Fruit fly (Drosophila melanogaster) whole organism, embryonic: Measurements from ENCODE around the gene Pgant35A.

Experiments
- CG10366 ChIP-seq: fragments of 200-800 bp; sonication (Bioruptor generic); IDR thresholded peaks from 2 replicates; pipeline ENCODE4 v1.3.6; 2022; ENCODE audit warnings: missing biosample characterization, missing genetic modification characterization
- CG1233 ChIP-seq: fragments of 200-800 bp; sonication (Bioruptor generic); optimal IDR thresholded peaks from 4 replicates; lab custom pipeline; 2018; ENCODE audit warnings: missing biosample characterization, mild to moderate bottlenecking, missing genetic modification characterization
- CG17802 ChIP-seq: fragments of 200-800 bp; sonication (Bioruptor generic); optimal IDR thresholded peaks from 2 replicates; lab custom pipeline; 2018; ENCODE audit warnings: missing biosample characterization, mild to moderate bottlenecking, missing genetic modification characterization, moderate library complexity
- CG2116 ChIP-seq: fragments of 200-800 bp; sonication (Bioruptor generic); optimal IDR thresholded peaks from 3 replicates; lab custom pipeline; 2018; ENCODE audit warnings: missing biosample characterization, mild to moderate bottlenecking, missing genetic modification characterization
- CG4328 ChIP-seq: fragments of 200-800 bp; sonication (Bioruptor generic); optimal IDR thresholded peaks from 3 replicates; lab custom pipeline; 2017; ENCODE audit warnings: missing biosample characterization, missing genetic modification reagents, missing genetic modification characterization
- CG4424 ChIP-seq: fragments of 200-800 bp; sonication (Bioruptor generic); optimal IDR thresholded peaks from 3 replicates; lab custom pipeline; 2016; ENCODE audit warnings: missing biosample characterization, missing genetic modification characterization
- Eip74EF ChIP-seq, 2 experiments: fragments of 200-800 bp in 1 of 2; fragments of >200 bp in 1 of 2; sonication (Bioruptor generic) in 1 of 2; optimal IDR thresholded peaks; 2 replicates each; lab custom pipeline; 2017 to 2019; ENCODE audit warnings: missing biosample characterization in 2 of 2, missing genetic modification characterization in 2 of 2, mild to moderate bottlenecking in 1 of 2, moderate library complexity in 1 of 2

DNA sequence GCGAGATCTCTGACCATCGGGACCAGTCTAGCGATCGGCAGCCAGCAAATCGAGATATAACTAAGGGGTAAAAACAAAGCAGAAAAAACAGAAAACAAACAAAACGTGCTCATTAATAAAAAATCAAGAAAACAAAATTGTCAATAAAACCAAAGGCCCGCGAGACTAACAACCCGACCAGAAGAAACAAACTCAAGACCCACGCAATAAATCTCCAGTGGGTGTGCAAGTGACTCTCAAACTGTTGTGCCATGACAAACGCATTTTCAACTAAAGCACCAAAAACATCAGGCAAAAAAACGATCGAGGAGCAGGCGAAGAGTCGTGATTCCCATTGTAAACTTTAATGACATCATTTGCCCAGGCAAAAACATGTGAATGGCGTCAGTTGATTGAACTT lies 41.1 kb upstream of the Pgant35A start:
- TF ChIP-seq CG10366 (GFP tag; lab: Robert Waterston, UW) (no peak), Eip74EF (GFP tag; optimal IDR thresholded peaks at IDR 0.05; lab: Kevin White, UChicago) (no peak), CG4328 (GFP tag; lab: Kevin White, UChicago) (no peak), CG4424 (GFP tag; lab: Kevin White, UChicago) (no peak), CG2116 (GFP tag; lab: Kevin White, UChicago) (no peak), CG17802 (tag; lab: Kevin White, UChicago) (no peak), CG1233 (GFP tag; lab: Kevin White, UChicago) (no peak)
